Worm (Caenorhabditis elegans): Measurements from ENCODE around the gene klo-2.

DNA sequence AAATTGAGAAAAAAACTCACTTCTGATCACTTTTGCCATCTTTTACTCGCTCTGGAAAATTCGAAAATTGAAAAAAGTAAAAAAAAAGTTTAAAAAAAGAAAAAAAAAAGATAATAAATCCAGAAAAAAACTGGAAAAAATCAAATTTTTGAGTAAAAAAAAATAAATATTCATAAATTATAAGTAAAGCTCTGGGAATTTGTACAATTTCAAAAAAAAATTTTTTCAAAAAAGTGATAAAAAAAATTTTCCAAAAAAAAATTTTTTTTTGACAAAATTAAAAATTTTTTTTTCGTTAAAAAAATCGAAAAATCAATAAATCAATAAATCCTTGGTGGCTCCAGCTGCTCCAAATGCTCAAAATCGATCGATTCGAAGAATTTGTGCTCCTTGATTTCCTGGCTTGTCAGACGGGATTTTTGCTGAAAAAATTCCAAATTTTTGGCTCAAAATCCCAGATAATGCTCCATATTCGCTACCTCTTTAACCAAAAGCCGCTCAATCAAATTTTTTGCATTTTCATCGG lies 35.0 kb upstream of the klo-2 start, which contains the start of gene mrpl-30:
- TF ChIP-seq nhr-25 (tag; optimal IDR thresholded peaks at IDR 0.05) (no peak), nhr-76 (tag; optimal IDR thresholded peaks at IDR 0.05) (no peak)
